Worm (Caenorhabditis elegans): Measurements from ENCODE around the gene pqn-29.

Gene pqn-29

ce11 chrIII:4646246-4646645, at the start of gene pqn-29:
Gene pqn-29 (minus strand): TSS chrIII:4646346.
- TF ChIP-seq dao-5 (tag; optimal IDR thresholded peaks at IDR 0.05) (no peak), W03F9.2 (tag; optimal IDR thresholded peaks at IDR 0.05) (no peak), him-1 (tag; optimal IDR thresholded peaks at IDR 0.05) (no peak)

ce11 chrIII:4695057-4695456, 48.9 kb upstream of the pqn-29 start, which contains the start of gene T04A8.7:
Gene T04A8.7 (plus strand): TSS chrIII:4695357.
- TF ChIP-seq W03F9.2 (tag; optimal IDR thresholded peaks at IDR 0.05): no peak
- no peak for TF ChIP-seq dao-5 (tag; optimal IDR thresholded peaks at IDR 0.05)
- TF ChIP-seq him-1 (tag; optimal IDR thresholded peaks at IDR 0.05): no peak

- no peak for TF ChIP-seq him-1 (tag; optimal IDR thresholded peaks at IDR 0.05)
- TF ChIP-seq W03F9.2 (tag; optimal IDR thresholded peaks at IDR 0.05): no peak
These were observed 47.5 kb upstream of the pqn-29 start, which contains the start of gene T04A8.8 for ce11 chrIII:4693695-4694094. Gene T04A8.8 (plus strand): TSS chrIII:4693995.

ce11 chrIII:4693281-4693680, 47.1 kb upstream of the pqn-29 start, which contains the start of gene nifk-1:
Gene nifk-1 (minus strand): TSS chrIII:4693307.
- TF ChIP-seq dao-5 (tag; optimal IDR thresholded peaks at IDR 0.05) (no peak), W03F9.2 (tag; optimal IDR thresholded peaks at IDR 0.05) (peak; percentile 87), him-1 (tag; optimal IDR thresholded peaks at IDR 0.05) (no peak)

- TF ChIP-seq him-1 (tag; optimal IDR thresholded peaks at IDR 0.05) (peak; percentile 63), dao-5 (tag; optimal IDR thresholded peaks at IDR 0.05) (peak; percentile 84), W03F9.2 (tag; optimal IDR thresholded peaks at IDR 0.05) (peak; percentile 36)
These were observed 43.4 kb upstream of the pqn-29 start for ce11 chrIII:4689595-4689994.

ce11 chrIII:4688965-4689364, 42.8 kb upstream of the pqn-29 start, which contains the start of gene ppat-1:
Gene ppat-1 (plus strand): TSS chrIII:4689280.
- TF ChIP-seq dao-5 (tag; optimal IDR thresholded peaks at IDR 0.05) (no peak), him-1 (tag; optimal IDR thresholded peaks at IDR 0.05) (no peak), W03F9.2 (tag; optimal IDR thresholded peaks at IDR 0.05) (no peak)

- no peak for TF ChIP-seq W03F9.2 (tag; optimal IDR thresholded peaks at IDR 0.05)
- no peak for TF ChIP-seq him-1 (tag; optimal IDR thresholded peaks at IDR 0.05)
- TF ChIP-seq dao-5 (tag; optimal IDR thresholded peaks at IDR 0.05): no peak
These were observed 42.2 kb upstream of the pqn-29 start, which contains the start of gene tag-243 for ce11 chrIII:4688356-4688755. Gene tag-243 (minus strand): TSS chrIII:4688456.

- TF ChIP-seq dao-5 (tag; optimal IDR thresholded peaks at IDR 0.05) (no peak), W03F9.2 (tag; optimal IDR thresholded peaks at IDR 0.05) (no peak), him-1 (tag; optimal IDR thresholded peaks at IDR 0.05) (no peak)
These were observed 41.0 kb upstream of the pqn-29 start for ce11 chrIII:4687134-4687533.

- TF ChIP-seq W03F9.2 (tag; optimal IDR thresholded peaks at IDR 0.05) (no peak), dao-5 (tag; optimal IDR thresholded peaks at IDR 0.05) (no peak), him-1 (tag; optimal IDR thresholded peaks at IDR 0.05) (no peak)
These were observed 33.9 kb upstream of the pqn-29 start, which contains the start of gene srg-11 for ce11 chrIII:4679963-4680484. Gene srg-11 (plus strand): TSS chrIII:4680013.

- TF ChIP-seq dao-5 (tag; optimal IDR thresholded peaks at IDR 0.05) (no peak), him-1 (tag; optimal IDR thresholded peaks at IDR 0.05) (no peak)
These were observed 31.3 kb upstream of the pqn-29 start, which contains the start of gene srg-10 for ce11 chrIII:4677466-4677865. Gene srg-10 (plus strand): TSS chrIII:4677766.

ce11 chrIII:4671949-4672348, 25.8 kb upstream of the pqn-29 start, which contains the start of gene srg-13:
Gene srg-13 (plus strand): TSS chrIII:4672249.
- TF ChIP-seq W03F9.2 (tag; optimal IDR thresholded peaks at IDR 0.05) (no peak), him-1 (tag; optimal IDR thresholded peaks at IDR 0.05) (no peak), dao-5 (tag; optimal IDR thresholded peaks at IDR 0.05) (no peak)

ce11 chrIII:4671491-4671890, 25.3 kb upstream of the pqn-29 start, which contains the start of gene T23F11.11:
Gene T23F11.11 (minus strand): TSS chrIII:4671591.
- no peak for TF ChIP-seq W03F9.2 (tag; optimal IDR thresholded peaks at IDR 0.05)
- TF ChIP-seq dao-5 (tag; optimal IDR thresholded peaks at IDR 0.05): no peak
- TF ChIP-seq him-1 (tag; optimal IDR thresholded peaks at IDR 0.05): no peak

ce11 chrIII:4668073-4668472, 21.9 kb upstream of the pqn-29 start:
- TF ChIP-seq W03F9.2 (tag; optimal IDR thresholded peaks at IDR 0.05) (no peak), dao-5 (tag; optimal IDR thresholded peaks at IDR 0.05) (no peak), him-1 (tag; optimal IDR thresholded peaks at IDR 0.05) (no peak)

ce11 chrIII:4666753-4667400, 20.7 kb upstream of the pqn-29 start:
- TF ChIP-seq dao-5 (tag; optimal IDR thresholded peaks at IDR 0.05) (no peak), him-1 (tag; optimal IDR thresholded peaks at IDR 0.05) (peak; percentile 8), W03F9.2 (tag; optimal IDR thresholded peaks at IDR 0.05) (no peak)

Data from whole organism, L4/young adult.